Worm (Caenorhabditis elegans) whole organism, L4/young adult: Measurements from ENCODE around the gene F35D2.1.

Experiments
- W03F9.2 ChIP-seq: fragments of 150-350 bp; optimal IDR thresholded peaks from 2 replicates; lab custom pipeline; 2014; ENCODE audit warnings: missing biosample characterization, missing genetic modification characterization
- dao-5 ChIP-seq: sonication (generic microtip); optimal IDR thresholded peaks from 2 replicates; lab custom pipeline; 2016; ENCODE audit warnings: missing genotype, missing genetic modification characterization, moderate library complexity, missing compliant biosample characterization
- him-1 ChIP-seq: sonication (generic microtip); optimal IDR thresholded peaks from 2 replicates; lab custom pipeline; 2016; ENCODE audit warnings: missing genotype, missing genetic modification reagents, missing genetic modification characterization, missing compliant biosample characterization

- TF ChIP-seq W03F9.2 (tag; lab: Kevin White, UChicago) (no peak), dao-5 (tag; lab: Kevin White, UChicago) (no peak), him-1 (tag; lab: Kevin White, UChicago) (no peak)
Observed at ce11 chrII:7616141-7616540, 40.4 kb downstream of the F35D2.1 start, which contains the start of gene cdc-42.
